Fruit fly (Drosophila melanogaster) whole organism, embryonic: ENCODE results near the gene CG18749.

Experiments
- Awh ChIP-seq: fragments of 200-800 bp; sonication (Bioruptor generic); IDR thresholded peaks from 2 replicates; pipeline ENCODE4, ENCODE4 v1.3.6; 2022; ENCODE audit warnings: missing biosample characterization, missing genetic modification characterization
- CG10654 ChIP-seq: fragments of 200-800 bp; sonication (Bioruptor generic); optimal IDR thresholded peaks from 2 replicates; lab custom pipeline; 2016; ENCODE audit warnings: missing biosample characterization, missing genetic modification characterization
- CG1603 ChIP-seq: fragments of 200-800 bp; sonication (Bioruptor generic); optimal IDR thresholded peaks from 2 replicates; lab custom pipeline; 2019; ENCODE audit warnings: missing biosample characterization, mild to moderate bottlenecking, missing genetic modification characterization, moderate library complexity
- CG1647 ChIP-seq: fragments of 200-800 bp; sonication (Bioruptor generic); optimal IDR thresholded peaks from 3 replicates; lab custom pipeline; 2016; ENCODE audit warnings: missing biosample characterization, missing genetic modification characterization
- CG16779 ChIP-seq: fragments of 200-800 bp; sonication (Bioruptor generic); IDR thresholded peaks from 2 replicates; pipeline ENCODE4 v1.3.6; 2022; ENCODE audit warnings: missing biosample characterization, missing genetic modification characterization
- CG17912 ChIP-seq: fragments of 200-800 bp; sonication (Bioruptor generic); optimal IDR thresholded peaks from 2 replicates; lab custom pipeline; 2018; ENCODE audit warnings: missing biosample characterization, mild to moderate bottlenecking, missing genetic modification characterization
- CG2116 ChIP-seq: fragments of 200-800 bp; sonication (Bioruptor generic); optimal IDR thresholded peaks from 3 replicates; lab custom pipeline; 2018; ENCODE audit warnings: missing biosample characterization, mild to moderate bottlenecking, missing genetic modification characterization
- CG2202 ChIP-seq: fragments of 200-800 bp; sonication (Bioruptor generic); optimal IDR thresholded peaks from 2 replicates; lab custom pipeline; 2018; ENCODE audit warnings: missing biosample characterization, mild to moderate bottlenecking, missing genetic modification characterization
- CG2875 ChIP-seq: fragments of 200-800 bp; sonication (Bioruptor generic); optimal IDR thresholded peaks from 2 replicates; lab custom pipeline; 2017; ENCODE audit warnings: missing biosample characterization, mild to moderate bottlenecking, missing genetic modification characterization, missing genetic modification reagents
- CG2889 ChIP-seq: fragments of 200-800 bp; sonication (Bioruptor generic); IDR thresholded peaks from 3 replicates; pipeline ENCODE4 v1.3.6; 2022; ENCODE audit warnings: missing biosample characterization, missing genetic modification characterization
- CG30431 ChIP-seq: fragments of 200-800 bp; sonication (Bioruptor generic); optimal IDR thresholded peaks from 2 replicates; lab custom pipeline; 2017; ENCODE audit warnings: missing biosample characterization, missing genetic modification characterization
- CG32532 ChIP-seq: fragments of 200-800 bp; sonication (Bioruptor generic); IDR thresholded peaks from 2 replicates; pipeline ENCODE4 v1.3.6; 2022; ENCODE audit warnings: missing biosample characterization, missing genetic modification characterization
- CG3726 ChIP-seq: fragments of 200-800 bp; sonication (Bioruptor generic); IDR thresholded peaks from 3 replicates; pipeline ENCODE4, ENCODE4 v1.3.6; 2022; ENCODE audit warnings: missing biosample characterization, missing genetic modification characterization
- CG4282 ChIP-seq: fragments of 200-800 bp; sonication (Bioruptor generic); optimal IDR thresholded peaks from 2 replicates; lab custom pipeline; 2016; ENCODE audit warnings: missing biosample characterization, missing genetic modification characterization
- CG4328 ChIP-seq: fragments of 200-800 bp; sonication (Bioruptor generic); optimal IDR thresholded peaks from 3 replicates; lab custom pipeline; 2017; ENCODE audit warnings: missing biosample characterization, missing genetic modification reagents, missing genetic modification characterization
- CG5180 ChIP-seq: fragments of 200-800 bp; sonication (Bioruptor generic); optimal IDR thresholded peaks from 3 replicates; lab custom pipeline; 2017; ENCODE audit warnings: missing biosample characterization, missing genetic modification characterization, mild to moderate bottlenecking, moderate library complexity, missing genetic modification reagents
- CG6175 ChIP-seq: fragments of 200-800 bp; sonication (Bioruptor generic); IDR thresholded peaks from 3 replicates; pipeline ENCODE4 v1.3.6; 2022; ENCODE audit warnings: missing biosample characterization, missing genetic modification characterization
- CG6254 ChIP-seq: fragments of 200-800 bp; sonication (Bioruptor generic); optimal IDR thresholded peaks from 3 replicates; lab custom pipeline; 2017; ENCODE audit warnings: mild to moderate bottlenecking, missing biosample characterization, missing genetic modification reagents, missing genetic modification characterization
- CG8478 ChIP-seq: fragments of >200 bp; optimal IDR thresholded peaks from 2 replicates; lab custom pipeline; 2018
- Fer3 ChIP-seq: fragments of 200-800 bp; sonication (Bioruptor generic); optimal IDR thresholded peaks from 2 replicates; lab custom pipeline; 2018; ENCODE audit warnings: missing biosample characterization, mild to moderate bottlenecking, missing genetic modification characterization, moderate library complexity
- HmgZ ChIP-seq: fragments of 200-800 bp; sonication (Bioruptor generic); optimal IDR thresholded peaks from 2 replicates; lab custom pipeline; 2018; ENCODE audit warnings: missing biosample characterization, mild to moderate bottlenecking, missing genetic modification characterization
- Hr78 ChIP-seq, 2 experiments: fragments of 200-800 bp in 1 of 2; fragments of >200 bp in 1 of 2; sonication (Bioruptor generic) in 1 of 2; optimal IDR thresholded peaks; 2 replicates each; lab custom pipeline; 2017 to 2019; ENCODE audit warnings: missing biosample characterization in 2 of 2, missing genetic modification characterization in 2 of 2, mild to moderate bottlenecking in 1 of 2, moderate library complexity in 1 of 2
- Hsf ChIP-seq: fragments of 200-800 bp; sonication (Bioruptor generic); optimal IDR thresholded peaks from 3 replicates; lab custom pipeline; 2016; ENCODE audit warnings: missing biosample characterization, missing genetic modification characterization
- Mrtf ChIP-seq: fragments of 200-800 bp; sonication (Bioruptor generic); IDR thresholded peaks from 3 replicates; pipeline ENCODE4 v1.3.6; 2022; ENCODE audit warnings: missing biosample characterization, missing genetic modification characterization
- NC2α ChIP-seq: fragments of 200-800 bp; sonication (Bioruptor generic); optimal IDR thresholded peaks from 2 replicates; lab custom pipeline; 2016; ENCODE audit warnings: missing biosample characterization, missing genetic modification characterization
- Neu2 ChIP-seq: fragments of 200-800 bp; sonication (Bioruptor generic); optimal IDR thresholded peaks from 3 replicates; lab custom pipeline; 2016; ENCODE audit warnings: missing biosample characterization, missing genetic modification characterization, borderline replicate concordance
- Oli ChIP-seq: fragments of 200-800 bp; sonication (Bioruptor generic); optimal IDR thresholded peaks from 2 replicates; lab custom pipeline; 2018; ENCODE audit warnings: missing biosample characterization, mild to moderate bottlenecking, missing genetic modification characterization, moderate library complexity
- Opbp ChIP-seq: fragments of 200-800 bp; sonication (Bioruptor generic); IDR thresholded peaks from 3 replicates; pipeline ENCODE4 v1.3.6; 2022; ENCODE audit warnings: missing biosample characterization, missing genetic modification characterization; ENCODE audit not compliant: partially characterized antibody
- Side ChIP-seq: fragments of 200-800 bp; sonication (Bioruptor generic); optimal IDR thresholded peaks from 2 replicates; lab custom pipeline; 2016; ENCODE audit warnings: missing biosample characterization, missing genetic modification characterization
- Sox102F ChIP-seq: fragments of 200-800 bp; sonication (Bioruptor generic); optimal IDR thresholded peaks from 2 replicates; lab custom pipeline; 2018; ENCODE audit warnings: missing biosample characterization, mild to moderate bottlenecking, missing genetic modification characterization, moderate library complexity
- Spps ChIP-seq: fragments of 200-800 bp; sonication (Bioruptor generic); optimal IDR thresholded peaks from 2 replicates; lab custom pipeline; 2018; ENCODE audit warnings: missing biosample characterization, mild to moderate bottlenecking, missing genetic modification characterization
- Sry-δ ChIP-seq: fragments of 200-800 bp; sonication (Bioruptor generic); optimal IDR thresholded peaks from 2 replicates; lab custom pipeline; 2016; ENCODE audit warnings: missing biosample characterization, missing genetic modification characterization
- TFAM ChIP-seq: fragments of 200-800 bp; sonication (Bioruptor generic); optimal IDR thresholded peaks from 2 replicates; lab custom pipeline; 2017; ENCODE audit warnings: missing biosample characterization, missing genetic modification characterization, inconsistent platforms
- Taf1 ChIP-seq: fragments of 200-800 bp; sonication (Bioruptor generic); IDR thresholded peaks from 2 replicates; pipeline ENCODE4 v1.3.6; 2022; ENCODE audit warnings: missing biosample characterization, missing genetic modification characterization
- chm ChIP-seq: fragments of 200-800 bp; sonication (Bioruptor generic); IDR thresholded peaks from 2 replicates; pipeline ENCODE4 v1.3.6; 2022; ENCODE audit warnings: missing biosample characterization, missing genetic modification characterization
- ci ChIP-seq: fragments of 200-800 bp; sonication (Bioruptor generic); IDR thresholded peaks from 3 replicates; pipeline ENCODE4 v1.3.6; 2022; ENCODE audit warnings: missing biosample characterization, missing genetic modification characterization
- dati ChIP-seq: fragments of 200-800 bp; sonication (Bioruptor generic); IDR thresholded peaks from 2 replicates; pipeline ENCODE4 v1.3.6; 2022; ENCODE audit warnings: missing biosample characterization, missing genetic modification characterization
- dysf ChIP-seq: fragments of 200-800 bp; sonication (Bioruptor generic); IDR thresholded peaks from 3 replicates; pipeline ENCODE4 v1.3.6; 2022; ENCODE audit warnings: missing biosample characterization, missing genetic modification characterization
- en ChIP-seq: fragments of 200-800 bp; sonication (Bioruptor generic); optimal IDR thresholded peaks from 2 replicates; lab custom pipeline; 2016; ENCODE audit warnings: missing biosample characterization, missing genetic modification characterization
- gt ChIP-seq: fragments of 200-800 bp; sonication (Bioruptor generic); IDR thresholded peaks from 2 replicates; pipeline ENCODE4 v1.3.6; 2022; ENCODE audit warnings: missing biosample characterization, missing genetic modification characterization
- ken ChIP-seq: fragments of 200-800 bp; sonication (Bioruptor generic); IDR thresholded peaks from 3 replicates; pipeline ENCODE4 v1.3.6; 2022; ENCODE audit warnings: missing biosample characterization, missing genetic modification characterization
- maf-S ChIP-seq: fragments of 200-800 bp; sonication (Bioruptor generic); optimal IDR thresholded peaks from 2 replicates; lab custom pipeline; 2016; ENCODE audit warnings: missing biosample characterization, missing genetic modification characterization
- p53 ChIP-seq: fragments of 200-800 bp; sonication (Bioruptor generic); optimal IDR thresholded peaks from 2 replicates; lab custom pipeline; 2016; ENCODE audit warnings: missing biosample characterization, missing genetic modification characterization
- peb ChIP-seq: fragments of 200-800 bp; sonication (Bioruptor generic); IDR thresholded peaks from 2 replicates; pipeline ENCODE4 v1.3.6; 2022; ENCODE audit warnings: missing biosample characterization, missing genetic modification characterization
- pfk ChIP-seq: fragments of 200-800 bp; sonication (Bioruptor generic); optimal IDR thresholded peaks from 2 replicates; lab custom pipeline; 2018; ENCODE audit warnings: missing biosample characterization, mild to moderate bottlenecking, missing genetic modification characterization, moderate library complexity
- pita ChIP-seq: fragments of 200-800 bp; sonication (Bioruptor generic); optimal IDR thresholded peaks from 2 replicates; lab custom pipeline; 2017; ENCODE audit warnings: missing biosample characterization, mild to moderate bottlenecking, missing genetic modification characterization
- prd ChIP-seq, 3 experiments: fragments of >200 bp in 2 of 3; fragments of 200-800 bp in 1 of 3; sonication (Bioruptor generic) in 1 of 3; optimal IDR thresholded peaks in 2 of 3; IDR thresholded peaks in 1 of 3; 2 replicates in 2 of 3; 3 replicates in 1 of 3; pipeline versions ENCODE4 v1.3.6 to Lab custom; 2017 to 2022; ENCODE audit warnings: missing biosample characterization in 1 of 3, missing genetic modification characterization in 1 of 3
- schlank ChIP-seq: fragments of 200-800 bp; sonication (Bioruptor generic); optimal IDR thresholded peaks from 2 replicates; lab custom pipeline; 2018; ENCODE audit warnings: missing biosample characterization, mild to moderate bottlenecking, missing genetic modification characterization
- sens-2 ChIP-seq: fragments of 200-800 bp; sonication (Bioruptor generic); IDR thresholded peaks from 2 replicates; pipeline ENCODE4 v1.3.6; 2022; ENCODE audit warnings: missing biosample characterization, missing genetic modification characterization
- slp2 ChIP-seq: fragments of 200-800 bp; sonication (Bioruptor generic); optimal IDR thresholded peaks from 2 replicates; lab custom pipeline; 2016; ENCODE audit warnings: missing biosample characterization, missing genetic modification characterization
- trh ChIP-seq: fragments of 200-800 bp; sonication (Bioruptor generic); optimal IDR thresholded peaks from 2 replicates; lab custom pipeline; 2016; ENCODE audit warnings: missing biosample characterization, missing genetic modification characterization
- usp ChIP-seq: fragments of >200 bp; optimal IDR thresholded peaks from 2 replicates; lab custom pipeline; 2017; ENCODE audit warnings: missing biosample characterization, missing genetic modification characterization
- zf30C ChIP-seq: fragments of 200-800 bp; sonication (Bioruptor generic); optimal IDR thresholded peaks from 3 replicates; lab custom pipeline; 2018; ENCODE audit warnings: missing biosample characterization, mild to moderate bottlenecking, missing genetic modification characterization

The CG18749 gene

DNA sequence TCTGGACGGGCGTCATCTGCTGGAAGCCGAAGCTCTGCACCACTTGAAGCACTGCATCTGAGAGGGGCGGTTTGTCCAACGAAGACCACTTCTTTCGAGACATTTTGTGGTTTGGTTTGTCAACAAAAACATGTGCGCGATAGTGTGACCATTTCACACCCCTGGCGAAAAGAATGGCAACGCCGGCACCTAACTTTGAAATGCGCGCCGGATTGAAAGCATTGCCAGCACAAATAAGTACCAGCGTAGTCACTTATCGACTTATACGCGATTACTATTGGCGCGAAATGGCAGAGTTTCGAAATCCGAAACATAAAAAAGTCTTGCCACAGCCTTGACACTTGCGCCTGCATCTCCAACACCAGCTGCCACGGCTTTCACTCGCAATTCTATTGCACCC lies 25.9 kb downstream of the CG18749 start, which contains the start of gene CG9630 (continued):
- no peak for TF ChIP-seq dati (GFP tag; lab: Robert Waterston, UW)
- TF ChIP-seq pita, result no peak
- peak; percentile 73 for TF ChIP-seq HmgZ (tag; lab: Kevin White, UChicago)
- no peak for TF ChIP-seq CG2889
- no peak for TF ChIP-seq CG6175 (GFP tag; lab: Robert Waterston, UW)
- no peak for TF ChIP-seq NC2α
- no peak for TF ChIP-seq schlank (tag; lab: Kevin White, UChicago)
- TF ChIP-seq Mrtf (GFP tag; lab: Robert Waterston, UW), result no peak
- no peak for TF ChIP-seq Oli (tag; lab: Kevin White, UChicago)
- no peak for TF ChIP-seq Awh (GFP tag; lab: Robert Waterston, UW)
- TF ChIP-seq CG1647 (GFP tag; lab: Kevin White, UChicago), result no peak
- TF ChIP-seq CG32532 (GFP tag; lab: Robert Waterston, UW), result no peak
- no peak for TF ChIP-seq TFAM (GFP tag; lab: Kevin White, UChicago)
- no peak for TF ChIP-seq dysf (GFP tag; lab: Robert Waterston, UW)
- no peak for TF ChIP-seq ken
- TF ChIP-seq CG30431 (GFP tag; lab: Kevin White, UChicago), result no peak
- TF ChIP-seq Sry-δ, result peak; percentile 75
- TF ChIP-seq ci (GFP tag; lab: Robert Waterston, UW), result no peak
- no peak for TF ChIP-seq en (GFP tag; lab: Kevin White, UChicago)
- TF ChIP-seq Opbp (GFP tag; lab: Robert Waterston, UW), result peak; percentile 74
- no peak for TF ChIP-seq pfk (GFP tag; lab: Kevin White, UChicago)
- no peak for TF ChIP-seq CG3726 (GFP tag; lab: Robert Waterston, UW)
- TF ChIP-seq CG4328 (GFP tag; lab: Kevin White, UChicago), result no peak
- TF ChIP-seq gt (GFP tag; lab: Robert Waterston, UW), result no peak
- no peak for TF ChIP-seq Hsf (GFP tag; lab: Kevin White, UChicago)
- no peak for TF ChIP-seq peb
- TF ChIP-seq CG1603 (tag; lab: Kevin White, UChicago), result peak; percentile 87
- no peak for TF ChIP-seq Neu2
- TF ChIP-seq CG10654, result no peak
- TF ChIP-seq zf30C (GFP tag; lab: Kevin White, UChicago), result no peak
- no peak for TF ChIP-seq CG16779 (GFP tag; lab: Robert Waterston, UW)
- TF ChIP-seq Sox102F (GFP tag; lab: Kevin White, UChicago), result no peak
- no peak for TF ChIP-seq CG17912 (GFP tag; lab: Kevin White, UChicago)
- no peak for TF ChIP-seq Hr78 (GFP tag; optimal IDR thresholded peaks at IDR 0.05; lab: Kevin White, UChicago)
- TF ChIP-seq Taf1 (GFP tag; lab: Robert Waterston, UW), result no peak
- TF ChIP-seq usp, result no peak
- no peak for TF ChIP-seq CG8478 (lab: Kevin White, UChicago)
- TF ChIP-seq CG2202 (tag; lab: Kevin White, UChicago), result no peak
- TF ChIP-seq CG4282 (GFP tag; lab: Kevin White, UChicago), result no peak
- peak; percentile 87 for TF ChIP-seq CG2116 (GFP tag; lab: Kevin White, UChicago)
- TF ChIP-seq Side (GFP tag; lab: Kevin White, UChicago), result no peak
- no peak for TF ChIP-seq Fer3 (tag; lab: Kevin White, UChicago)
- TF ChIP-seq prd (optimal IDR thresholded peaks at IDR 0.05; lab: Kevin White, UChicago), result no peak
- no peak for TF ChIP-seq prd (GFP tag; IDR thresholded peaks at IDR 0.05; lab: Robert Waterston, UW)
- TF ChIP-seq trh (GFP tag; lab: Kevin White, UChicago), result no peak
- no peak for TF ChIP-seq CG6254 (GFP tag; lab: Kevin White, UChicago)
- TF ChIP-seq p53 (GFP tag; lab: Kevin White, UChicago), result no peak
- no peak for TF ChIP-seq maf-S (GFP tag; lab: Kevin White, UChicago)
- no peak for TF ChIP-seq Spps
- no peak for TF ChIP-seq CG5180 (GFP tag; lab: Kevin White, UChicago)
- no peak for TF ChIP-seq sens-2 (GFP tag; lab: Robert Waterston, UW)
- TF ChIP-seq CG2875, result no peak
- TF ChIP-seq chm, result peak; percentile 32; the same call in 1 of the 2 replicates
- no peak for TF ChIP-seq slp2 (GFP tag; lab: Kevin White, UChicago)
